Fruit fly (Drosophila melanogaster) whole organism, embryonic: ENCODE measurements around the gene CG8312.

ENCODE experiments used
- Abd-B ChIP-seq: fragments of 200-800 bp; sonication (Bioruptor generic); optimal IDR thresholded peaks from 2 replicates; lab custom pipeline; 2018; ENCODE audit warnings: missing biosample characterization, mild to moderate bottlenecking, missing genetic modification characterization, moderate library complexity
- CG12155 ChIP-seq: fragments of 200-800 bp; sonication (Bioruptor generic); optimal IDR thresholded peaks from 3 replicates; lab custom pipeline; 2016; ENCODE audit warnings: missing biosample characterization, missing genetic modification characterization
- CG13287 ChIP-seq: fragments of 200-800 bp; sonication (Bioruptor generic); IDR thresholded peaks from 2 replicates; pipeline ENCODE4 v1.3.6; 2022; ENCODE audit warnings: missing biosample characterization, missing genetic modification characterization; ENCODE audit not compliant: partially characterized antibody
- CG13424 ChIP-seq: fragments of 200-800 bp; sonication (Bioruptor generic); optimal IDR thresholded peaks from 2 replicates; lab custom pipeline; 2019; ENCODE audit warnings: missing biosample characterization, mild to moderate bottlenecking, missing genetic modification characterization, moderate library complexity
- CG15269 ChIP-seq: fragments of 200-800 bp; sonication (Bioruptor generic); optimal IDR thresholded peaks from 2 replicates; lab custom pipeline; 2018; ENCODE audit warnings: missing biosample characterization, mild to moderate bottlenecking, missing genetic modification characterization, moderate library complexity
- CG15601 ChIP-seq: fragments of 200-800 bp; sonication (Bioruptor generic); optimal IDR thresholded peaks from 3 replicates; lab custom pipeline; 2019; ENCODE audit warnings: missing biosample characterization, mild to moderate bottlenecking, missing genetic modification characterization, moderate library complexity
- CG1603 ChIP-seq: fragments of 200-800 bp; sonication (Bioruptor generic); optimal IDR thresholded peaks from 2 replicates; lab custom pipeline; 2019; ENCODE audit warnings: missing biosample characterization, mild to moderate bottlenecking, missing genetic modification characterization, moderate library complexity
- CG16813 ChIP-seq: fragments of 200-800 bp; sonication (Bioruptor generic); IDR thresholded peaks from 3 replicates; pipeline ENCODE4 v1.3.6; 2022; ENCODE audit warnings: missing biosample characterization, missing genetic modification characterization; ENCODE audit not compliant: partially characterized antibody
- CG2875 ChIP-seq: fragments of 200-800 bp; sonication (Bioruptor generic); optimal IDR thresholded peaks from 2 replicates; lab custom pipeline; 2017; ENCODE audit warnings: missing biosample characterization, mild to moderate bottlenecking, missing genetic modification characterization, missing genetic modification reagents
- CG30403 ChIP-seq: fragments of 200-800 bp; sonication (Bioruptor generic); optimal IDR thresholded peaks from 3 replicates; lab custom pipeline; 2016; ENCODE audit warnings: missing biosample characterization, missing genetic modification characterization
- CG31388 ChIP-seq: fragments of 200-800 bp; sonication (Bioruptor generic); optimal IDR thresholded peaks from 2 replicates; lab custom pipeline; 2016; ENCODE audit warnings: missing biosample characterization, missing genetic modification characterization
- CG4328 ChIP-seq: fragments of 200-800 bp; sonication (Bioruptor generic); optimal IDR thresholded peaks from 3 replicates; lab custom pipeline; 2017; ENCODE audit warnings: missing biosample characterization, missing genetic modification reagents, missing genetic modification characterization
- CG4360 ChIP-seq: fragments of 200-800 bp; sonication (Bioruptor generic); IDR thresholded peaks from 2 replicates; pipeline ENCODE4 v1.3.6; 2022; ENCODE audit warnings: missing biosample characterization, missing genetic modification characterization
- CG4424 ChIP-seq: fragments of 200-800 bp; sonication (Bioruptor generic); optimal IDR thresholded peaks from 3 replicates; lab custom pipeline; 2016; ENCODE audit warnings: missing biosample characterization, missing genetic modification characterization
- CG4707 ChIP-seq: fragments of 200-800 bp; sonication (Bioruptor generic); optimal IDR thresholded peaks from 2 replicates; lab custom pipeline; 2018; ENCODE audit warnings: missing biosample characterization, mild to moderate bottlenecking, missing genetic modification characterization, moderate library complexity
- CG4854 ChIP-seq: fragments of 200-800 bp; sonication (Bioruptor generic); optimal IDR thresholded peaks from 2 replicates; lab custom pipeline; 2016; ENCODE audit warnings: missing biosample characterization, missing genetic modification characterization, inconsistent platforms
- CG6175 ChIP-seq: fragments of 200-800 bp; sonication (Bioruptor generic); IDR thresholded peaks from 3 replicates; pipeline ENCODE4 v1.3.6; 2022; ENCODE audit warnings: missing biosample characterization, missing genetic modification characterization
- CG7987 ChIP-seq: fragments of 200-800 bp; sonication (Bioruptor generic); optimal IDR thresholded peaks from 2 replicates; lab custom pipeline; 2018; ENCODE audit warnings: missing biosample characterization, mild to moderate bottlenecking, missing genetic modification characterization, moderate library complexity
- CHES-1-like ChIP-seq: fragments of 200-800 bp; sonication (Bioruptor generic); optimal IDR thresholded peaks from 2 replicates; lab custom pipeline; 2016; ENCODE audit warnings: missing biosample characterization, missing genetic modification characterization
- CkIIα-i1 ChIP-seq: fragments of 200-800 bp; sonication (Bioruptor generic); IDR thresholded peaks from 2 replicates; pipeline ENCODE4 v1.3.6; 2022; ENCODE audit warnings: missing biosample characterization, missing genetic modification characterization
- D19B ChIP-seq: fragments of 200-800 bp; sonication (Bioruptor generic); optimal IDR thresholded peaks from 2 replicates; lab custom pipeline; 2017; ENCODE audit warnings: missing biosample characterization, mild to moderate bottlenecking, missing genetic modification characterization
- E2f1 ChIP-seq: fragments of 200-800 bp; sonication (Bioruptor generic); IDR thresholded peaks from 2 replicates; pipeline ENCODE4 v1.3.6; 2022; ENCODE audit warnings: missing biosample characterization, missing genetic modification characterization
- Ets97D ChIP-seq: fragments of 200-800 bp; sonication (Bioruptor generic); optimal IDR thresholded peaks from 3 replicates; lab custom pipeline; 2016; ENCODE audit warnings: missing biosample characterization, missing genetic modification characterization
- Hr51 ChIP-seq, 2 experiments: fragments of 200-800 bp; sonication (Bioruptor generic); optimal IDR thresholded peaks; 2 replicates in 1 of 2; 3 replicates in 1 of 2; lab custom pipeline; 2016 to 2018; ENCODE audit warnings: missing biosample characterization in 2 of 2, missing genetic modification characterization in 2 of 2, mild to moderate bottlenecking in 1 of 2, moderate library complexity in 1 of 2
- Jarid2 ChIP-seq: fragments of 200-800 bp; sonication (Bioruptor generic); optimal IDR thresholded peaks from 3 replicates; lab custom pipeline; 2017; ENCODE audit warnings: mild to moderate bottlenecking, missing biosample characterization, missing genetic modification reagents, missing genetic modification characterization
- Myb ChIP-seq: fragments of 200-800 bp; sonication (Bioruptor generic); optimal IDR thresholded peaks from 2 replicates; lab custom pipeline; 2016; ENCODE audit warnings: missing biosample characterization, missing genetic modification characterization
- Neu2 ChIP-seq: fragments of 200-800 bp; sonication (Bioruptor generic); optimal IDR thresholded peaks from 3 replicates; lab custom pipeline; 2016; ENCODE audit warnings: missing biosample characterization, missing genetic modification characterization, borderline replicate concordance
- Optix ChIP-seq: fragments of 200-800 bp; sonication (Bioruptor generic); IDR thresholded peaks from 3 replicates; pipeline ENCODE4 v1.3.6; 2022; ENCODE audit warnings: missing biosample characterization, missing genetic modification characterization
- Scr ChIP-seq: fragments of 200-800 bp; sonication (Bioruptor generic); IDR thresholded peaks from 2 replicates; pipeline ENCODE4 v1.3.6; 2022; ENCODE audit warnings: missing biosample characterization, missing genetic modification characterization; ENCODE audit not compliant: partially characterized antibody
- Trl ChIP-seq, 3 experiments: fragments of >200 bp in 2 of 3; fragments of 200-800 bp in 1 of 3; sonication (Bioruptor generic) in 1 of 3; optimal IDR thresholded peaks; 2 replicates in 1 of 3; 3 replicates in 2 of 3; lab custom pipeline; 2016 to 2017; ENCODE audit warnings: missing biosample characterization in 1 of 3, missing genetic modification characterization in 1 of 3
- bsh ChIP-seq, 2 experiments: fragments of 200-800 bp; sonication (Bioruptor generic); optimal IDR thresholded peaks; 2 replicates each; lab custom pipeline; 2017 to 2018; ENCODE audit warnings: mild to moderate bottlenecking in 2 of 2, missing biosample characterization in 2 of 2, missing genetic modification characterization in 2 of 2, moderate library complexity in 1 of 2
- fd64A ChIP-seq: fragments of 200-800 bp; sonication (Bioruptor generic); optimal IDR thresholded peaks from 3 replicates; lab custom pipeline; 2018; ENCODE audit warnings: missing biosample characterization, mild to moderate bottlenecking, missing genetic modification characterization
- fu2 ChIP-seq: fragments of 200-800 bp; sonication (Bioruptor generic); optimal IDR thresholded peaks from 2 replicates; lab custom pipeline; 2016; ENCODE audit warnings: missing biosample characterization, missing genetic modification characterization
- gsb ChIP-seq: fragments of 200-800 bp; sonication (Bioruptor generic); IDR thresholded peaks from 2 replicates; pipeline ENCODE4 v1.3.6; 2022; ENCODE audit warnings: missing biosample characterization, missing genetic modification characterization
- hb ChIP-seq: fragments of 200-800 bp; sonication (Bioruptor generic); IDR thresholded peaks from 3 replicates; pipeline ENCODE4 v1.3.6; 2022; ENCODE audit warnings: missing biosample characterization, missing genetic modification characterization; ENCODE audit not compliant: partially characterized antibody
- her ChIP-seq: fragments of 200-800 bp; sonication (Bioruptor generic); optimal IDR thresholded peaks from 2 replicates; lab custom pipeline; 2016; ENCODE audit warnings: missing biosample characterization, missing genetic modification characterization
- hth ChIP-seq: fragments of >200 bp; optimal IDR thresholded peaks from 2 replicates; lab custom pipeline; 2017; ENCODE audit warnings: inconsistent platforms
- ken ChIP-seq: fragments of 200-800 bp; sonication (Bioruptor generic); IDR thresholded peaks from 3 replicates; pipeline ENCODE4 v1.3.6; 2022; ENCODE audit warnings: missing biosample characterization, missing genetic modification characterization
- mirr ChIP-seq: fragments of 200-800 bp; sonication (Bioruptor generic); optimal IDR thresholded peaks from 3 replicates; lab custom pipeline; 2018; ENCODE audit warnings: missing biosample characterization, mild to moderate bottlenecking, missing genetic modification characterization
- onecut ChIP-seq: fragments of 200-800 bp; sonication (Bioruptor generic); IDR thresholded peaks from 2 replicates; pipeline ENCODE4 v1.3.6; 2022; ENCODE audit warnings: missing biosample characterization, missing genetic modification characterization
- otp ChIP-seq: fragments of 200-800 bp; sonication (Bioruptor generic); IDR thresholded peaks from 3 replicates; pipeline ENCODE4, ENCODE4 v1.3.6; 2022; ENCODE audit warnings: missing biosample characterization, missing genetic modification characterization
- pan ChIP-seq, 4 experiments: fragments of >200 bp in 3 of 4; fragments of 200-800 bp in 1 of 4; sonication (Bioruptor generic) in 1 of 4; optimal IDR thresholded peaks in 3 of 4; IDR thresholded peaks in 1 of 4; 2 replicates each; pipeline versions ENCODE4 v1.3.6 to Lab custom; 2017 to 2022; ENCODE audit warnings: missing biosample characterization in 2 of 4, missing genetic modification characterization in 2 of 4, mixed read lengths in 1 of 4
- phol ChIP-seq: fragments of 200-800 bp; sonication (Bioruptor generic); optimal IDR thresholded peaks from 3 replicates; lab custom pipeline; 2018; ENCODE audit warnings: missing biosample characterization, mild to moderate bottlenecking, missing genetic modification characterization, moderate library complexity
- sens ChIP-seq: fragments of 200-800 bp; sonication (Bioruptor generic); peaks from one replicate; lab custom pipeline; 2016; ENCODE audit warnings: missing biosample characterization, missing genetic modification characterization
- shn ChIP-seq: fragments of 200-800 bp; sonication (Bioruptor generic); optimal IDR thresholded peaks from 3 replicates; lab custom pipeline; 2016; ENCODE audit warnings: missing biosample characterization, missing genetic modification characterization
- slp2 ChIP-seq: fragments of 200-800 bp; sonication (Bioruptor generic); optimal IDR thresholded peaks from 2 replicates; lab custom pipeline; 2016; ENCODE audit warnings: missing biosample characterization, missing genetic modification characterization
- tap ChIP-seq: fragments of 200-800 bp; optimal IDR thresholded peaks from 3 replicates; lab custom pipeline; 2019; ENCODE audit warnings: missing biosample characterization, mild to moderate bottlenecking, missing genetic modification characterization, moderate library complexity
- toy ChIP-seq: fragments of 200-800 bp; sonication (Bioruptor generic); IDR thresholded peaks from 2 replicates; pipeline ENCODE4 v1.3.6; 2022; ENCODE audit warnings: missing biosample characterization, missing genetic modification characterization
- wdn ChIP-seq: fragments of 200-800 bp; sonication (Bioruptor generic); IDR thresholded peaks from 2 replicates; pipeline ENCODE4 v1.3.6; 2022; ENCODE audit warnings: missing biosample characterization, missing genetic modification characterization
- zf30C ChIP-seq: fragments of 200-800 bp; sonication (Bioruptor generic); optimal IDR thresholded peaks from 3 replicates; lab custom pipeline; 2018; ENCODE audit warnings: missing biosample characterization, mild to moderate bottlenecking, missing genetic modification characterization

The CG8312 gene

DNA sequence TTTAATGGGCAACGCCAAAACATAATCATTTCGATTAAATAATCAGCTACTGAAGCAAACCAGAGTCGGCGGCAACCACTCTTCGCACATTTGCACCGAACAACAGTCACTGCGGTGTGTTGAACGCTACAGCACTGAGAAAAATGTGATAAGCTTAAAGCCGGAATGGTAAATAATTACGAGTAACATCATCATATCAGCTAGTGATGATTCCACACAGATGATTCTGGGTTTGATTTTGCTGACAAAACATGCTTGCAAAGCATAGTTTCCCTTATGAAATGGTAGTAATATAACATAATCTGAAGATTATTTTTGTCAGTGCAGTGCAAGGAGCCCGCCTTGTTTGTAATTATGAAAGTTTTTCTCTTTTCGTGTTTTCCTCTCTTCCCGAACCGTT is 7.0 kb downstream of the CG8312 start (continued):
- TF ChIP-seq CG1603 (tag; lab: Kevin White, UChicago) (peak; percentile 82), CG7987 (GFP tag; lab: Kevin White, UChicago) (no peak), CG15269 (tag; lab: Kevin White, UChicago) (peak; percentile 13), CHES-1-like (GFP tag; lab: Kevin White, UChicago) (no peak), CG31388 (no peak), slp2 (GFP tag; lab: Kevin White, UChicago) (peak; percentile 36), Ets97D (no peak), fu2 (GFP tag; lab: Kevin White, UChicago) (no peak), pan (optimal IDR thresholded peaks at IDR 0.05; lab: Kevin White, UChicago) (no peak), pan (GFP tag; optimal IDR thresholded peaks at IDR 0.05 in 1 of 2, IDR thresholded peaks at IDR 0.05 in 1 of 2) (no peak), CG4360 (GFP tag; lab: Robert Waterston, UW) (no peak), CG4424 (GFP tag; lab: Kevin White, UChicago) (peak; percentile 55), CG12155 (GFP tag; lab: Kevin White, UChicago) (no peak), toy (GFP tag; lab: Robert Waterston, UW) (no peak), CG16813 (no peak), otp (no peak), shn (GFP tag; lab: Kevin White, UChicago) (no peak), CG4328 (GFP tag; lab: Kevin White, UChicago) (no peak), CG6175 (GFP tag; lab: Robert Waterston, UW) (no peak), Optix (GFP tag; lab: Robert Waterston, UW) (peak; percentile 47; the same call in 1 of the 3 replicates), E2f1 (GFP tag; lab: Robert Waterston, UW) (peak; percentile 42; the same call in 1 of the 2 replicates), phol (tag; lab: Kevin White, UChicago) (peak; percentile 75), mirr (GFP tag; lab: Kevin White, UChicago) (no peak), Jarid2 (GFP tag; lab: Kevin White, UChicago) (no peak), Abd-B (GFP tag; lab: Kevin White, UChicago) (peak; percentile 38), CG15601 (peak; percentile 19), CG30403 (GFP tag; lab: Kevin White, UChicago) (peak; percentile 44), CG4854 (no peak), sens (peak; percentile 92), bsh (GFP tag; optimal IDR thresholded peaks at IDR 0.05; lab: Kevin White, UChicago) (peak; percentile 67 to 83), tap (tag; lab: Kevin White, UChicago) (peak; percentile 38), hb (GFP tag; lab: Robert Waterston, UW) (no peak), Scr (GFP tag; lab: Robert Waterston, UW) (no peak), CG13424 (tag; lab: Kevin White, UChicago) (peak; percentile 47), gsb (no peak), fd64A (peak; percentile 58), onecut (GFP tag; lab: Robert Waterston, UW) (peak; percentile 33; the same call in 1 of the 2 replicates), CG2875 (GFP tag; lab: Kevin White, UChicago) (peak; percentile 54), D19B (GFP tag; lab: Kevin White, UChicago) (no peak), ken (GFP tag; lab: Robert Waterston, UW) (no peak; the same call in 2 of the 3 replicates), CG13287 (no peak), Trl (optimal IDR thresholded peaks at IDR 0.05; lab: Kevin White, UChicago) (no peak), Trl (GFP tag; optimal IDR thresholded peaks at IDR 0.05; lab: Kevin White, UChicago) (peak; percentile 36), Myb (GFP tag; lab: Kevin White, UChicago) (no peak), hth (lab: Kevin White, UChicago) (no peak), Hr51 (GFP tag; optimal IDR thresholded peaks at IDR 0.05; lab: Kevin White, UChicago) (peak; percentile 14 to 59), CG4707 (GFP tag; lab: Kevin White, UChicago) (peak; percentile 42), CkIIα-i1 (GFP tag; lab: Robert Waterston, UW) (no peak), her (GFP tag; lab: Kevin White, UChicago) (peak; percentile 25), wdn (GFP tag; lab: Robert Waterston, UW) (no peak), Neu2 (GFP tag; lab: Kevin White, UChicago) (no peak), zf30C (GFP tag; lab: Kevin White, UChicago) (peak; percentile 41)
